Fruit fly (Drosophila melanogaster): ENCODE measurements around the gene Syt4.

DNA sequence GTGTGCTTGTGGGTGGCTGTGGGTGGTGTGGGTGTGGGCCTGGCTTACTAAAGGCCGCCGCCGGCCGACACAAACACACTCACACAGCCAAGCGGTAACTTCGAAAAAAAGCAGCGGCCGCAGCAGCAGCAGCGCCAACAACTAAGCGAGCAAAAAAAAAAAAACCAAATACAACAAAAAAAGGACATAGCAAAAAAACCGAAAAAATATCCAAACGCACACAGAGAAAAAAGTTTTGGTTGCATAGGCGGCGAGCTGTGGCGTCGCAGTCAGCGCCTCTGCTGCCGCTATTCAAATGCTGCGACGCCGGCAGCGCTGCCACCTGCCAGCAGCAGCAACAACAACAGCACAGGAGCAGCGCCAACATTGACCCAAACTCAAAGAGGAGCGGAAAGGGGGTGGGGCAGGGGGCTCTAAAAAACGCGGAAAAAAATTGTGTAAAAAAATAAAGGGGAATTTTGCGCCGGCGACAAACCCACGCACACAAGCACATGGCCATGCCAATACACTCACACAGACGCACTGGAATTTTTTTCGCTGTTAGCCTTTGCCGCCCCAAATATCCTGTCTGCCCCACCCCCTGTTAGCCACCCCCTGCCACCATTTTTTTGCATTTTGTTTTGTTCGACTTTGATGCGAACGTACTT, 16.5 kb downstream of the Syt4 start:
- no peak for TF ChIP-seq psq (optimal IDR thresholded peaks at IDR 0.05)
- TF ChIP-seq h (optimal IDR thresholded peaks at IDR 0.05) = no peak
- TF ChIP-seq Myc (optimal IDR thresholded peaks at IDR 0.05) = no peak

Measured in Kc167 (cell line).